Fruit fly (Drosophila melanogaster) whole organism, embryonic: ENCODE results near the gene CG43638.

Source experiments
- Aef1 ChIP-seq: fragments of 200-800 bp; sonication (Bioruptor generic); IDR thresholded peaks from 3 replicates; pipeline ENCODE4 v1.3.6; 2022; ENCODE audit warnings: missing biosample characterization, missing genetic modification characterization
- CG10209 ChIP-seq: fragments of 200-800 bp; sonication (Bioruptor generic); optimal IDR thresholded peaks from 3 replicates; lab custom pipeline; 2017; ENCODE audit warnings: missing biosample characterization, mild to moderate bottlenecking, missing genetic modification characterization, missing genetic modification reagents
- CG10565 ChIP-seq: fragments of 200-800 bp; sonication (Bioruptor generic); optimal IDR thresholded peaks from 3 replicates; lab custom pipeline; 2016; ENCODE audit warnings: missing biosample characterization, mild to moderate bottlenecking, missing genetic modification characterization
- CG10654 ChIP-seq: fragments of 200-800 bp; sonication (Bioruptor generic); optimal IDR thresholded peaks from 2 replicates; lab custom pipeline; 2016; ENCODE audit warnings: missing biosample characterization, missing genetic modification characterization
- CG11456 ChIP-seq: fragments of 200-800 bp; sonication (Bioruptor generic); IDR thresholded peaks from 3 replicates; pipeline ENCODE4 v1.3.6; 2022; ENCODE audit warnings: missing biosample characterization, missing genetic modification characterization
- CG11504 ChIP-seq: fragments of 200-800 bp; sonication (Bioruptor generic); optimal IDR thresholded peaks from 3 replicates; lab custom pipeline; 2019; ENCODE audit warnings: missing biosample characterization, mild to moderate bottlenecking, missing genetic modification characterization, moderate library complexity
- CG11560 ChIP-seq: fragments of 200-800 bp; sonication (Bioruptor generic); IDR thresholded peaks from 3 replicates; pipeline ENCODE4 v1.3.6; 2022; ENCODE audit warnings: missing biosample characterization, missing genetic modification characterization
- CG13424 ChIP-seq: fragments of 200-800 bp; sonication (Bioruptor generic); optimal IDR thresholded peaks from 2 replicates; lab custom pipeline; 2019; ENCODE audit warnings: missing biosample characterization, mild to moderate bottlenecking, missing genetic modification characterization, moderate library complexity
- CG14965 ChIP-seq: fragments of 200-800 bp; sonication (Bioruptor generic); optimal IDR thresholded peaks from 2 replicates; lab custom pipeline; 2016; ENCODE audit warnings: missing biosample characterization, missing genetic modification characterization, borderline replicate concordance
- CG15011 ChIP-seq: fragments of 200-800 bp; sonication (Bioruptor generic); optimal IDR thresholded peaks from 3 replicates; lab custom pipeline; 2018; ENCODE audit warnings: missing biosample characterization, mild to moderate bottlenecking, missing genetic modification characterization
- CG31365 ChIP-seq: fragments of 200-800 bp; sonication (Bioruptor generic); optimal IDR thresholded peaks from 2 replicates; lab custom pipeline; 2018; ENCODE audit warnings: missing biosample characterization, mild to moderate bottlenecking, missing genetic modification characterization
- CG43689 ChIP-seq: fragments of 200-800 bp; sonication (Bioruptor generic); IDR thresholded peaks from 2 replicates; pipeline ENCODE4 v1.3.6; 2022; ENCODE audit warnings: missing biosample characterization, missing genetic modification characterization
- CG4424 ChIP-seq: fragments of 200-800 bp; sonication (Bioruptor generic); optimal IDR thresholded peaks from 3 replicates; lab custom pipeline; 2016; ENCODE audit warnings: missing biosample characterization, missing genetic modification characterization
- CG4820 ChIP-seq: fragments of 200-800 bp; sonication (Bioruptor generic); optimal IDR thresholded peaks from 3 replicates; lab custom pipeline; 2016; ENCODE audit warnings: missing biosample characterization, missing genetic modification characterization
- CG7745 ChIP-seq: fragments of 200-800 bp; sonication (Bioruptor generic); optimal IDR thresholded peaks from 2 replicates; lab custom pipeline; 2018; ENCODE audit warnings: missing biosample characterization, mild to moderate bottlenecking, missing genetic modification characterization, moderate library complexity
- Dad ChIP-seq: fragments of 200-800 bp; sonication (Bioruptor generic); optimal IDR thresholded peaks from 3 replicates; lab custom pipeline; 2016; ENCODE audit warnings: missing biosample characterization, missing genetic modification characterization
- Doc2 ChIP-seq: fragments of 200-800 bp; sonication (Bioruptor generic); IDR thresholded peaks from 2 replicates; pipeline ENCODE4 v1.3.6; 2022; ENCODE audit warnings: missing biosample characterization, missing genetic modification characterization
- Drgx ChIP-seq: fragments of 200-800 bp; sonication (Bioruptor generic); IDR thresholded peaks from 2 replicates; pipeline ENCODE4 v1.3.6; 2022; ENCODE audit warnings: missing biosample characterization, missing genetic modification characterization
- E2f1 ChIP-seq: fragments of 200-800 bp; sonication (Bioruptor generic); IDR thresholded peaks from 2 replicates; pipeline ENCODE4 v1.3.6; 2022; ENCODE audit warnings: missing biosample characterization, missing genetic modification characterization
- HLH4C ChIP-seq: fragments of 200-800 bp; sonication (Bioruptor generic); IDR thresholded peaks from 3 replicates; pipeline ENCODE4 v1.3.6; 2022; ENCODE audit warnings: missing biosample characterization, missing genetic modification characterization; ENCODE audit not compliant: partially characterized antibody
- HmgZ ChIP-seq: fragments of 200-800 bp; sonication (Bioruptor generic); optimal IDR thresholded peaks from 2 replicates; lab custom pipeline; 2018; ENCODE audit warnings: missing biosample characterization, mild to moderate bottlenecking, missing genetic modification characterization
- Hr3 ChIP-seq: fragments of 200-800 bp; sonication (Bioruptor generic); optimal IDR thresholded peaks from 3 replicates; lab custom pipeline; 2016; ENCODE audit warnings: missing biosample characterization, missing genetic modification characterization
- Kr ChIP-seq: fragments of 200-800 bp; sonication (Bioruptor generic); optimal IDR thresholded peaks from 2 replicates; lab custom pipeline; 2017; ENCODE audit warnings: missing biosample characterization, mild to moderate bottlenecking, missing genetic modification characterization
- Lim3 ChIP-seq: fragments of 200-800 bp; sonication (Bioruptor generic); IDR thresholded peaks from 2 replicates; pipeline ENCODE4 v1.3.6; 2022; ENCODE audit warnings: missing biosample characterization, missing genetic modification characterization
- Max ChIP-seq: fragments of 200-800 bp; sonication (Bioruptor generic); optimal IDR thresholded peaks from 2 replicates; lab custom pipeline; 2016; ENCODE audit warnings: missing biosample characterization, mild to moderate bottlenecking, missing genetic modification characterization
- Oaz ChIP-seq: fragments of 200-800 bp; sonication (Bioruptor generic); IDR thresholded peaks from 2 replicates; pipeline ENCODE4 v1.3.6; 2022; ENCODE audit warnings: missing biosample characterization, missing genetic modification characterization
- Opbp ChIP-seq: fragments of 200-800 bp; sonication (Bioruptor generic); IDR thresholded peaks from 3 replicates; pipeline ENCODE4 v1.3.6; 2022; ENCODE audit warnings: missing biosample characterization, missing genetic modification characterization; ENCODE audit not compliant: partially characterized antibody
- PHDP ChIP-seq: fragments of 200-800 bp; sonication (Bioruptor generic); optimal IDR thresholded peaks from 3 replicates; lab custom pipeline; 2018; ENCODE audit warnings: missing biosample characterization, mild to moderate bottlenecking, missing genetic modification characterization, moderate library complexity
- Pdp1 ChIP-seq, 2 experiments: fragments of 200-800 bp; sonication (Bioruptor generic); optimal IDR thresholded peaks; 3 replicates each; lab custom pipeline; 2016; ENCODE audit warnings: missing biosample characterization in 2 of 2, missing genetic modification characterization in 2 of 2, mild to moderate bottlenecking in 1 of 2, moderate library complexity in 1 of 2
- Poxn ChIP-seq: fragments of 200-800 bp; sonication (Bioruptor generic); IDR thresholded peaks from 2 replicates; pipeline ENCODE4 v1.3.6; 2022; ENCODE audit warnings: missing biosample characterization, missing genetic modification characterization
- Scr ChIP-seq: fragments of 200-800 bp; sonication (Bioruptor generic); IDR thresholded peaks from 2 replicates; pipeline ENCODE4 v1.3.6; 2022; ENCODE audit warnings: missing biosample characterization, missing genetic modification characterization; ENCODE audit not compliant: partially characterized antibody
- Sox100B ChIP-seq: fragments of 200-800 bp; sonication (Bioruptor generic); optimal IDR thresholded peaks from 3 replicates; lab custom pipeline; 2018; ENCODE audit warnings: missing biosample characterization, mild to moderate bottlenecking, missing genetic modification characterization
- Trl ChIP-seq, 3 experiments: fragments of >200 bp in 2 of 3; fragments of 200-800 bp in 1 of 3; sonication (Bioruptor generic) in 1 of 3; optimal IDR thresholded peaks; 2 replicates in 1 of 3; 3 replicates in 2 of 3; lab custom pipeline; 2016 to 2017; ENCODE audit warnings: missing biosample characterization in 1 of 3, missing genetic modification characterization in 1 of 3
- bcd ChIP-seq: fragments of 200-800 bp; sonication (Bioruptor generic); optimal IDR thresholded peaks from 2 replicates; lab custom pipeline; 2017; ENCODE audit warnings: missing biosample characterization, mild to moderate bottlenecking, missing genetic modification characterization
- dmrt99B ChIP-seq: fragments of 200-800 bp; sonication (Bioruptor generic); optimal IDR thresholded peaks from 2 replicates; lab custom pipeline; 2018; ENCODE audit warnings: missing biosample characterization, mild to moderate bottlenecking, missing genetic modification characterization, moderate library complexity
- en ChIP-seq: fragments of 200-800 bp; sonication (Bioruptor generic); optimal IDR thresholded peaks from 2 replicates; lab custom pipeline; 2016; ENCODE audit warnings: missing biosample characterization, missing genetic modification characterization
- fd102C ChIP-seq: fragments of 200-800 bp; sonication (Bioruptor generic); optimal IDR thresholded peaks from 2 replicates; lab custom pipeline; 2018; ENCODE audit warnings: missing biosample characterization, mild to moderate bottlenecking, missing genetic modification characterization, moderate library complexity
- gcm ChIP-seq: fragments of 200-800 bp; sonication (Bioruptor generic); optimal IDR thresholded peaks from 2 replicates; lab custom pipeline; 2019; ENCODE audit warnings: missing biosample characterization, mild to moderate bottlenecking, missing genetic modification characterization, moderate library complexity
- ind ChIP-seq: fragments of 200-800 bp; sonication (Bioruptor generic); optimal IDR thresholded peaks from 3 replicates; lab custom pipeline; 2016; ENCODE audit warnings: missing biosample characterization, missing genetic modification characterization
- jigr1 ChIP-seq: fragments of 200-800 bp; sonication (Bioruptor generic); IDR thresholded peaks from 3 replicates; pipeline ENCODE4 v1.3.6; 2022; ENCODE audit warnings: missing biosample characterization, missing genetic modification characterization
- lilli ChIP-seq: fragments of 200-800 bp; sonication (Bioruptor generic); optimal IDR thresholded peaks from 3 replicates; lab custom pipeline; 2016; ENCODE audit warnings: missing biosample characterization, missing genetic modification characterization
- nau ChIP-seq: fragments of 200-800 bp; sonication (Bioruptor generic); optimal IDR thresholded peaks from 3 replicates; lab custom pipeline; 2017; ENCODE audit warnings: missing biosample characterization, mild to moderate bottlenecking, missing genetic modification characterization, missing genetic modification reagents
- nmo ChIP-seq: fragments of 200-800 bp; sonication (Bioruptor generic); optimal IDR thresholded peaks from 2 replicates; lab custom pipeline; 2018; ENCODE audit warnings: missing biosample characterization, mild to moderate bottlenecking, missing genetic modification characterization, moderate library complexity
- pb ChIP-seq: fragments of 200-800 bp; sonication (Bioruptor generic); optimal IDR thresholded peaks from 3 replicates; lab custom pipeline; 2016; ENCODE audit warnings: missing biosample characterization, missing genetic modification characterization
- pnt ChIP-seq: fragments of 200-800 bp; sonication (Bioruptor generic); optimal IDR thresholded peaks from 3 replicates; lab custom pipeline; 2016; ENCODE audit warnings: missing biosample characterization, missing genetic modification characterization
- sens ChIP-seq: fragments of 200-800 bp; sonication (Bioruptor generic); peaks from one replicate; lab custom pipeline; 2016; ENCODE audit warnings: missing biosample characterization, missing genetic modification characterization
- sisA ChIP-seq: fragments of 200-800 bp; sonication (Bioruptor generic); IDR thresholded peaks from 2 replicates; pipeline ENCODE4 v1.3.6; 2022; ENCODE audit warnings: missing biosample characterization, missing genetic modification characterization
- ssp ChIP-seq: fragments of 200-800 bp; sonication (Bioruptor generic); IDR thresholded peaks from 2 replicates; pipeline ENCODE4 v1.3.6; 2022; ENCODE audit warnings: missing biosample characterization, missing genetic modification characterization
- tin ChIP-seq: fragments of 200-800 bp; sonication (Bioruptor generic); optimal IDR thresholded peaks from 3 replicates; lab custom pipeline; 2016; ENCODE audit warnings: missing biosample characterization, missing genetic modification characterization
- wdn ChIP-seq: fragments of 200-800 bp; sonication (Bioruptor generic); IDR thresholded peaks from 2 replicates; pipeline ENCODE4 v1.3.6; 2022; ENCODE audit warnings: missing biosample characterization, missing genetic modification characterization
- zfh2 ChIP-seq: fragments of 200-800 bp; sonication (Bioruptor generic); optimal IDR thresholded peaks from 2 replicates; lab custom pipeline; 2016; ENCODE audit warnings: missing biosample characterization, missing genetic modification characterization

The CG43638 gene

dm6 chr3L:12050629-12051028 is 6.2 kb downstream of the CG43638 start (continued):
- TF ChIP-seq E2f1 (GFP tag; lab: Robert Waterston, UW) (peak; percentile 33; the same call in 1 of the 2 replicates), Hr3 (peak; percentile 1), sens (GFP tag; lab: Kevin White, UChicago) (no peak), Scr (GFP tag; lab: Robert Waterston, UW) (no peak), CG10654 (GFP tag; lab: Kevin White, UChicago) (no peak), HmgZ (tag; lab: Kevin White, UChicago) (no peak), CG15011 (GFP tag; lab: Kevin White, UChicago) (no peak), CG11456 (GFP tag; lab: Robert Waterston, UW) (no peak), bcd (peak; percentile 16), CG11504 (tag; lab: Kevin White, UChicago) (peak; percentile 52), Oaz (GFP tag; lab: Robert Waterston, UW) (no peak), pb (GFP tag; lab: Kevin White, UChicago) (no peak), Dad (no peak), ind (GFP tag; lab: Kevin White, UChicago) (peak; percentile 26), CG10565 (GFP tag; lab: Kevin White, UChicago) (no peak), nau (GFP tag; lab: Kevin White, UChicago) (no peak), CG13424 (peak; percentile 28), CG43689 (GFP tag; lab: Robert Waterston, UW) (no peak), gcm (GFP tag; lab: Kevin White, UChicago) (peak; percentile 11), CG11560 (tag; lab: Robert Waterston, UW) (no peak), Sox100B (GFP tag; lab: Kevin White, UChicago) (peak; percentile 29), PHDP (tag; lab: Kevin White, UChicago) (peak; percentile 39), nmo (GFP tag; lab: Kevin White, UChicago) (peak; percentile 14), Trl (optimal IDR thresholded peaks at IDR 0.05; lab: Kevin White, UChicago) (no peak), Trl (GFP tag; optimal IDR thresholded peaks at IDR 0.05; lab: Kevin White, UChicago) (no peak), Kr (no peak), en (GFP tag; lab: Kevin White, UChicago) (no peak), CG4820 (GFP tag; lab: Kevin White, UChicago) (peak; percentile 9), Doc2 (GFP tag; lab: Robert Waterston, UW) (no peak), fd102C (no peak), Poxn (GFP tag; lab: Robert Waterston, UW) (0 out of 2 replicates have a peak, but pooled peaks have one; percentile 29), HLH4C (GFP tag; lab: Robert Waterston, UW) (no peak), lilli (GFP tag; lab: Kevin White, UChicago) (no peak), dmrt99B (tag; lab: Kevin White, UChicago) (peak; percentile 42), CG7745 (tag; lab: Kevin White, UChicago) (no peak), Max (no peak), jigr1 (GFP tag; lab: Robert Waterston, UW) (no peak), CG14965 (GFP tag; lab: Kevin White, UChicago) (no peak), Aef1 (GFP tag; lab: Robert Waterston, UW) (peak; percentile 27; the same call in 1 of the 3 replicates), pnt (no peak), zfh2 (GFP tag; lab: Kevin White, UChicago) (no peak), sisA (GFP tag; lab: Robert Waterston, UW) (peak; percentile 12; the same call in 1 of the 2 replicates), CG10209 (no peak), wdn (no peak), Drgx (GFP tag; lab: Robert Waterston, UW) (peak; percentile 56), ssp (GFP tag; lab: Robert Waterston, UW) (0 out of 2 replicates have a peak, but pooled peaks have one; percentile 13), Pdp1 (GFP tag; optimal IDR thresholded peaks at IDR 0.05; lab: Kevin White, UChicago) (no peak), tin (GFP tag; lab: Kevin White, UChicago) (no peak), Opbp (GFP tag; lab: Robert Waterston, UW) (no peak), CG4424 (GFP tag; lab: Kevin White, UChicago) (peak; percentile 16), CG31365 (tag; lab: Kevin White, UChicago) (no peak), Lim3 (no peak)
